Fruit fly (Drosophila melanogaster) S2 (cell line): ENCODE measurements around the gene CG11951.

Experiments used
- CG8478 ChIP-seq: fragments of >200 bp; optimal IDR thresholded peaks from 2 replicates; lab custom pipeline; 2018
- CTCF ChIP-seq, 2 experiments: fragments of >200 bp; optimal IDR thresholded peaks; 2 replicates each; lab custom pipeline; 2018

dm6 chr3R:29204033-29204432 is 34.5 kb downstream of the CG11951 start, which contains the start of gene Cyt-c1L:
- TF ChIP-seq CG8478 = no peak
- no peak for TF ChIP-seq CTCF (optimal IDR thresholded peaks at IDR 0.05; lab: Kevin White, UChicago)
